Worm (Caenorhabditis elegans) whole organism, mixed stage, embryonic: ENCODE data around the gene fbxa-163.

Experiments
- elt-1 ChIP-seq: sonication (generic microtip); optimal IDR thresholded peaks from 2 replicates; lab custom pipeline; 2017; ENCODE audit warnings: missing genetic modification characterization, mild to moderate bottlenecking, missing compliant biosample characterization, antibody characterized with exemption, moderate library complexity, borderline replicate concordance; ENCODE audit not compliant: insufficient read depth
- lin-13 ChIP-seq: fragments of 150-350 bp; optimal IDR thresholded peaks from 2 replicates; lab custom pipeline; 2014; ENCODE audit warnings: missing biosample characterization, missing genetic modification characterization
- lsy-2 ChIP-seq: fragments of 150-350 bp; optimal IDR thresholded peaks from 2 replicates; lab custom pipeline; 2014; ENCODE audit warnings: missing biosample characterization, missing genetic modification characterization
- nhr-237 ChIP-seq: fragments of 150-350 bp; optimal IDR thresholded peaks from 2 replicates; lab custom pipeline; 2014; ENCODE audit warnings: missing biosample characterization, missing genetic modification characterization
- snpc-4 ChIP-seq: fragments of 150-350 bp; optimal IDR thresholded peaks from 2 replicates; lab custom pipeline; 2014; ENCODE audit warnings: missing biosample characterization, missing genetic modification characterization
- unc-62 ChIP-seq: fragments of 150-350 bp; optimal IDR thresholded peaks from 2 replicates; lab custom pipeline; 2014; ENCODE audit warnings: missing biosample characterization, missing genetic modification reagents, missing genetic modification characterization
- zip-8 ChIP-seq: fragments of 150-350 bp; optimal IDR thresholded peaks from 2 replicates; lab custom pipeline; 2014; ENCODE audit warnings: missing biosample characterization, missing genetic modification characterization

DNA sequence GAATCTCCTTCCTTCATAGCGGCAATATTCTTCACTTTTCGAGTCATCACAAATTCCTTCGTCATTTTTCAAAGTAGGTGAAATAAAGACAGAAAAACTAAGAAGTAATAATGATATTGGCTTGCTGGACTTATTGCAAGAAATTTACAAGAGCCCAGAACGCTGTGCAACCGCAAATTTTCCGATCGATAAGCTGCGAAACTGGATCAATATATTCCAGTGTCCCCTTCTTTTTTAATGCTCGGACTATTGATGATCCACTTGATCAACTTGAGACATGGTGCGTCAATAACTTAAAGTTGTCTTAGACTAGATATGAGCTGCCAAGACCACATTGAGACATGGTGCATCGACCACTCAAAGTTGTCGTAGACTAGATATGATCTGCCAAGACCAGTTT, 4.5 kb downstream of the fbxa-163 start, which contains the start of gene bath-33:
- TF ChIP-seq nhr-237 (tag; lab: Kevin White, UChicago) (no peak), zip-8 (tag; lab: Kevin White, UChicago) (no peak), snpc-4 (tag; lab: Kevin White, UChicago) (no peak), lsy-2 (no peak), elt-1 (no peak), lin-13 (tag; lab: Kevin White, UChicago) (no peak), unc-62 (GFP tag; lab: Kevin White, UChicago) (no peak)
